Fruit fly (Drosophila melanogaster) S2 (cell line): ENCODE results near the gene CG6026.

Experiments used
- CG8478 ChIP-seq: fragments of >200 bp; optimal IDR thresholded peaks from 2 replicates; lab custom pipeline; 2018
- CTCF ChIP-seq, 2 experiments: fragments of >200 bp; optimal IDR thresholded peaks; 2 replicates each; lab custom pipeline; 2018

DNA sequence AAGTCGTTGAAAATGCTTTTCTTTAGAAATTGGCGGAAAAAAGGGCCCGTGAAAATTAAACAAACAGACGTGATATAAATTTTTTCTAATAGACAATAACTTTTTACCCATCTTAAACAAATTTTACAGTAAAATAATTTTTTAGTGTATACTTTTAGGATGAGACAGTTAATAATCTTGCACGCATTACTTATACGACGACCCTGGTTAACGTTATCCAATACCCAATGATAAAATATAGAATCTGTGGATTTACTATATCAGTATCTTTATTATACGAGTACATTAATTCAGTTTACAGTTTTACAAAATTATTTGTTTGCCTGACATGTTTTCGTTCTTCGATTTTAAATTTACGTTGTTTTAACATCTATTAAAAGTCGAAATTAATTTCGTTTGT, 11.3 kb downstream of the CG6026 start:
- TF ChIP-seq CG8478: no peak
- TF ChIP-seq CTCF (optimal IDR thresholded peaks at IDR 0.05; lab: Kevin White, UChicago): no peak
